Fruit fly (Drosophila melanogaster): ENCODE results near the gene Grip91.

Gene Grip91

DNA sequence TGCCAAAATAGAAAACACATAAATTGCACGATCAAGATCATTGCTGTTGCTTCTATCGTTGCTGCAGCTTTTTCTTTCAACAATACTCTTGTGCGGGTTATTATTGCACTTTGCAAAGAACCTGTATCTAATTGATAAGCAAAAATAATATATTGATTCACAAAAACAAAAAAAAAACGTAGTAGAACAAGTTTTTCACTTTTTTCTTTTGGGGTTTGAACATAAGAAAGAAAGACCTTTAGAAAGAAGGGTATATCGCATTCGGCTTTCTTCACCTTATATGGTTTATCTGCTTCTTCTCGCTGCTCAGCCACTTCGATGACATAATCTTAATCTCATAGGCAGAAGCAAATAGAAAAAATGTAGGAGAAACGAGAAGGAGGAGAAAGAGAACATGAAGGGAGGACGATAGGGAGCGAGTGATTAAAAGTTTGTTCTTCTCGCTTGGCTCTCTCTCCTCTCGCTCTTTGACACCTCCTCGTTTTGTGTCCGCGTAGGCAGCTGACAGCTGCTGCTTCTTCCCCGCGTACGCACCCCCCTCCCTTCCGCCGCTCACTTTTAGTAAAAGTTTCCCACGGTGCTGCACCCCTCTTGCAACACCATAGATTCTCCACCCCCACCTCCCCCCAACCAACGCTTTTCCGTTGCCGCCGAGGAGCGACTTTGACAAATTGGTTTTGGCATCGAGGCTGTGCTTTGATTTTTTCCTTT is 45.6 kb downstream of the Grip91 start:
- TF ChIP-seq acj6 (GFP tag; optimal IDR thresholded peaks at IDR 0.05): no peak
- no peak for TF ChIP-seq Blimp-1 (GFP tag; optimal IDR thresholded peaks at IDR 0.05)
- TF ChIP-seq Met (GFP tag; optimal IDR thresholded peaks at IDR 0.05): no peak
- TF ChIP-seq OdsH (GFP tag; optimal IDR thresholded peaks at IDR 0.05): no peak
- no peak for TF ChIP-seq lz (GFP tag; optimal IDR thresholded peaks at IDR 0.05)
- TF ChIP-seq Hr4 (GFP tag; optimal IDR thresholded peaks at IDR 0.05): peak; percentile 32
- 0 out of 2 replicates have a peak, but pooled peaks have one; percentile 29 for TF ChIP-seq CG15336 (GFP tag; IDR thresholded peaks at IDR 0.05)
- no peak for TF ChIP-seq CG11902 (GFP tag; optimal IDR thresholded peaks at IDR 0.05)
- no peak for TF ChIP-seq fkh (GFP tag; optimal IDR thresholded peaks at IDR 0.05)
- peak; percentile 24; the same call in 1 of the 3 replicates for TF ChIP-seq CG6163 (GFP tag; IDR thresholded peaks at IDR 0.05)
- peak; percentile 29; the same call in 1 of the 2 replicates for TF ChIP-seq CG11294 (GFP tag; IDR thresholded peaks at IDR 0.05)
- peak; percentile 4 for TF ChIP-seq pdm3 (GFP tag; optimal IDR thresholded peaks at IDR 0.05)
- TF ChIP-seq esn (GFP tag; optimal IDR thresholded peaks at IDR 0.05): no peak
- TF ChIP-seq svp (GFP tag): no peak
- TF ChIP-seq CG16779 (tag; optimal IDR thresholded peaks at IDR 0.05): no peak
- no peak for TF ChIP-seq CG4318 (GFP tag; optimal IDR thresholded peaks at IDR 0.05)
- TF ChIP-seq Sox15 (GFP tag; optimal IDR thresholded peaks at IDR 0.05): no peak
- TF ChIP-seq CG8319 (GFP tag; optimal IDR thresholded peaks at IDR 0.05): no peak
- no peak for TF ChIP-seq Ets21C (GFP tag; optimal IDR thresholded peaks at IDR 0.05)
- TF ChIP-seq CG3032 (tag; optimal IDR thresholded peaks at IDR 0.05): no peak
- peak; percentile 50 for TF ChIP-seq CG32006 (GFP tag; optimal IDR thresholded peaks at IDR 0.05)
- peak; percentile 63; the same call in 2 of the 3 replicates for TF ChIP-seq eg (GFP tag; IDR thresholded peaks at IDR 0.05)
- peak; percentile 41 for TF ChIP-seq vri (GFP tag; optimal IDR thresholded peaks at IDR 0.05)
- no peak for TF ChIP-seq achi (GFP tag; optimal IDR thresholded peaks at IDR 0.05)
- peak; percentile 41; the same call in 1 of the 3 replicates for TF ChIP-seq CG8119 (GFP tag; IDR thresholded peaks at IDR 0.05)
- no peak for TF ChIP-seq CG9139 (GFP tag; optimal IDR thresholded peaks at IDR 0.05)
- no peak for TF ChIP-seq CG10631 (GFP tag; optimal IDR thresholded peaks at IDR 0.05)
- peak; percentile 55 for TF ChIP-seq Gug (GFP tag; IDR thresholded peaks at IDR 0.05)

DNA sequence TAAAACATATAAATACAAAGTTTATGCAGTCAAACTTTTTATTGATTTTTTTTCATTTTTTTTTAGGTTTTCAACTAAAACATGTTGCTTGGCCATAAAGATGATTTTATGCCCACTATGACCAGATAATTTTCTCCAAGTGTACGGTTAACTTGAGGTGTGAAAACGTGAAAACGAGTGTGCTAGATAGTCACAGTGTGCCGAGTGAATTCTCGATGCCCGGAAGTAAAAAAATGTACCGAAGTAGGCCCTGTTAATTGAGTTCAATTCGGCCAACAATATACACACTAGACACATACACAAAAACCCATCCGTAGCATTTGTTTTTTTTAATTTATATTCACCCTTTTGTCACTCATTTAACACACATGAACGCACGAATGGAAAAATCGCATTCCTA is 52.5 kb downstream of the Grip91 start, which contains the start of gene Nna1:
TSS of gene Nna1 (plus strand) at position 301 of the 400 bp plus-strand sequence.
- TF ChIP-seq OdsH (GFP tag; optimal IDR thresholded peaks at IDR 0.05) (no peak), CG11762 (GFP tag; optimal IDR thresholded peaks at IDR 0.05; ENCODE audit: insufficient read depth) (no peak), Hr39 (GFP tag; optimal IDR thresholded peaks at IDR 0.05) (no peak), CG3032 (tag; optimal IDR thresholded peaks at IDR 0.05) (no peak), Met (GFP tag; optimal IDR thresholded peaks at IDR 0.05) (no peak), vri (GFP tag; optimal IDR thresholded peaks at IDR 0.05) (no peak), CG6808 (GFP tag; optimal IDR thresholded peaks at IDR 0.05) (no peak), ss (GFP tag; optimal IDR thresholded peaks at IDR 0.05) (no peak), net (GFP tag; optimal IDR thresholded peaks at IDR 0.05) (no peak), Sox15 (GFP tag; optimal IDR thresholded peaks at IDR 0.05) (no peak), Gug (GFP tag; IDR thresholded peaks at IDR 0.05) (no peak), CG11294 (GFP tag; IDR thresholded peaks at IDR 0.05) (no peak), Lpt (GFP tag; optimal IDR thresholded peaks at IDR 0.05) (no peak), topi (GFP tag; optimal IDR thresholded peaks at IDR 0.05) (no peak), salr (GFP tag; optimal IDR thresholded peaks at IDR 0.05) (no peak), CG6792 (GFP tag; optimal IDR thresholded peaks at IDR 0.05) (no peak), Hr4 (GFP tag; optimal IDR thresholded peaks at IDR 0.05) (no peak)

All from whole organism, prepupa.